Worm (Caenorhabditis elegans) whole organism, L4/young adult: ENCODE measurements around the gene T26C5.4.

ENCODE experiments used
- W03F9.2 ChIP-seq: fragments of 150-350 bp; optimal IDR thresholded peaks from 2 replicates; lab custom pipeline; 2014; ENCODE audit warnings: missing biosample characterization, missing genetic modification characterization
- dao-5 ChIP-seq: sonication (generic microtip); optimal IDR thresholded peaks from 2 replicates; lab custom pipeline; 2016; ENCODE audit warnings: missing genotype, missing genetic modification characterization, moderate library complexity, missing compliant biosample characterization
- him-1 ChIP-seq: sonication (generic microtip); optimal IDR thresholded peaks from 2 replicates; lab custom pipeline; 2016; ENCODE audit warnings: missing genotype, missing genetic modification reagents, missing genetic modification characterization, missing compliant biosample characterization

ce11 chrII:9232923-9233322 lies 17.4 kb downstream of the T26C5.4 start, which contains the start of gene T26C5.2:
- no peak for TF ChIP-seq him-1 (tag; lab: Kevin White, UChicago)
- TF ChIP-seq W03F9.2 (tag; lab: Kevin White, UChicago), result no peak
- no peak for TF ChIP-seq dao-5 (tag; lab: Kevin White, UChicago)
